Fruit fly (Drosophila melanogaster): ENCODE data around the gene Edg84A.

DNA sequence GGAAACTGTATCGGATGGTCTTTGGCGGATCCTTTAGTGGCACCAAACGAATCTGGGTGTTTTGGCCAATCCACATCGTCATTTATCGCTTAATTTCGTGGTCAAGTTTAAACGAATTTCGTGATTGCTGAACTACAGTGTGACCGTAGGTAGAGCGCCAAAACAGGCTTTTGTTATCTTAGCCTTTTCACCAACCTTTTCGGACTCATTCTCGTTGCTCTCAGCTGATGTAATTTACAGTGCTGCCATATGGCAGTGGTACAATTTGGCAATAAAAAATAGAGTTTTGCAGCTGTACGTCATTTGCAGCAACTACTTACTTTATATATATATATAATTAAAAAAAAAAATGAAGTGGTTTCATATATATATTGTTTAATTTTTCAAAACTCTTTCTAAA, 24.3 kb upstream of the Edg84A start, which contains the start of gene agt:
- no peak for TF ChIP-seq Nf-YA (GFP tag; IDR thresholded peaks at IDR 0.05)
- no peak for TF ChIP-seq CG4820 (GFP tag; optimal IDR thresholded peaks at IDR 0.05)

Measured in whole organism, embryonic.